Fruit fly (Drosophila melanogaster): Measurements from ENCODE around the gene smp-30.

The smp-30 gene

dm6 chr3R:14748323-14749076 lies 2.5 kb downstream of the smp-30 start (continued):
- no peak for TF ChIP-seq C15 (GFP tag; IDR thresholded peaks at IDR 0.05)
- TF ChIP-seq wor (GFP tag; IDR thresholded peaks at IDR 0.05): no peak
- no peak for TF ChIP-seq CG6272 (GFP tag; IDR thresholded peaks at IDR 0.05)
- TF ChIP-seq Poxn (GFP tag; IDR thresholded peaks at IDR 0.05): no peak
- TF ChIP-seq CG4820 (GFP tag; optimal IDR thresholded peaks at IDR 0.05): peak; percentile 0
- peak; percentile 79 for TF ChIP-seq fd64A (GFP tag; optimal IDR thresholded peaks at IDR 0.05)
- peak; percentile 50 for TF ChIP-seq CG11504 (tag; optimal IDR thresholded peaks at IDR 0.05)
- no peak for TF ChIP-seq nau (GFP tag; optimal IDR thresholded peaks at IDR 0.05)
- no peak for TF ChIP-seq bcd (GFP tag; optimal IDR thresholded peaks at IDR 0.05)
- peak; percentile 46 for TF ChIP-seq CG15696 (tag; optimal IDR thresholded peaks at IDR 0.05)
- no peak for TF ChIP-seq Aef1 (GFP tag; IDR thresholded peaks at IDR 0.05)
- TF ChIP-seq dmrt99B (tag; optimal IDR thresholded peaks at IDR 0.05): peak; percentile 3
- no peak for TF ChIP-seq twi (tag; optimal IDR thresholded peaks at IDR 0.05)
- TF ChIP-seq CG9876 (GFP tag; optimal IDR thresholded peaks at IDR 0.05): no peak
- 0 out of 2 replicates have a peak, but pooled peaks have one; percentile 29 for TF ChIP-seq CG6689 (GFP tag; IDR thresholded peaks at IDR 0.05)
- TF ChIP-seq wek (GFP tag; optimal IDR thresholded peaks at IDR 0.05): peak; percentile 44
- peak; percentile 30 for TF ChIP-seq D19B (GFP tag; optimal IDR thresholded peaks at IDR 0.05)
- TF ChIP-seq croc (GFP tag; conservative IDR thresholded peaks at IDR 0.05): no peak
- no peak for TF ChIP-seq B-H2 (GFP tag; optimal IDR thresholded peaks at IDR 0.05)
- TF ChIP-seq dmrt11E (tag; optimal IDR thresholded peaks at IDR 0.05): peak; percentile 6
- no peak for TF ChIP-seq CG32767 (GFP tag; IDR thresholded peaks at IDR 0.05)
- TF ChIP-seq luna (GFP tag; optimal IDR thresholded peaks at IDR 0.05): no peak
- no peak for TF ChIP-seq bbx (GFP tag; IDR thresholded peaks at IDR 0.05; ENCODE audit: partially characterized antibody)
- TF ChIP-seq Dfd (GFP tag; optimal IDR thresholded peaks at IDR 0.05): no peak
- TF ChIP-seq ci (GFP tag; IDR thresholded peaks at IDR 0.05): 0 out of 3 replicates have a peak, but pooled peaks have one; percentile 11
- no peak for TF ChIP-seq Awh (GFP tag; IDR thresholded peaks at IDR 0.05)
- no peak for TF ChIP-seq nmo (GFP tag; optimal IDR thresholded peaks at IDR 0.05)
- TF ChIP-seq CG8359 (GFP tag; optimal IDR thresholded peaks at IDR 0.05; ENCODE audit: borderline replicate concordance): no peak
- TF ChIP-seq CG12769 (tag; optimal IDR thresholded peaks at IDR 0.05): no peak
- no peak for TF ChIP-seq CG11247 (GFP tag; IDR thresholded peaks at IDR 0.05)
- TF ChIP-seq CG9215 (GFP tag; IDR thresholded peaks at IDR 0.05): no peak
- no peak for TF ChIP-seq Side (GFP tag; optimal IDR thresholded peaks at IDR 0.05)
- no peak for TF ChIP-seq Atf3 (GFP tag; optimal IDR thresholded peaks at IDR 0.05)
- peak; percentile 37 for TF ChIP-seq fd96Cb (tag; optimal IDR thresholded peaks at IDR 0.05)
- no peak for TF ChIP-seq BtbVII (GFP tag; optimal IDR thresholded peaks at IDR 0.05)
- peak; percentile 43 for TF ChIP-seq CG10431 (GFP tag; optimal IDR thresholded peaks at IDR 0.05)
- TF ChIP-seq CG14014 (GFP tag; IDR thresholded peaks at IDR 0.05): no peak
- TF ChIP-seq CG18619 (GFP tag; optimal IDR thresholded peaks at IDR 0.05): no peak
- TF ChIP-seq Jarid2 (GFP tag; optimal IDR thresholded peaks at IDR 0.05): no peak
- TF ChIP-seq CG30431 (GFP tag; optimal IDR thresholded peaks at IDR 0.05): no peak
- TF ChIP-seq sisA (GFP tag; IDR thresholded peaks at IDR 0.05): no peak
- TF ChIP-seq bsh (GFP tag; optimal IDR thresholded peaks at IDR 0.05): peak in 1 of 2 experiments; percentile 16
- TF ChIP-seq stc (GFP tag; IDR thresholded peaks at IDR 0.05): no peak
- no peak for TF ChIP-seq CG10274 (GFP tag; optimal IDR thresholded peaks at IDR 0.05)
- peak; percentile 26; the same call in 1 of the 2 replicates for TF ChIP-seq CG4360 (GFP tag; IDR thresholded peaks at IDR 0.05)
- TF ChIP-seq CG4707 (GFP tag; optimal IDR thresholded peaks at IDR 0.05): peak; percentile 51
- no peak for TF ChIP-seq CG15514 (GFP tag; optimal IDR thresholded peaks at IDR 0.05)
- peak; percentile 9 for TF ChIP-seq Kr (GFP tag; optimal IDR thresholded peaks at IDR 0.05)
- no peak for TF ChIP-seq cato (GFP tag; optimal IDR thresholded peaks at IDR 0.05; ENCODE audit: borderline replicate concordance)

All from whole organism, embryonic.